Fruit fly (Drosophila melanogaster) whole organism, embryonic: Measurements from ENCODE around the gene CheB93b.
A peak's percentile ranks its signal among the peaks of the same experiment; 100 is the strongest.

ENCODE experiments used
- BtbVII ChIP-seq: fragments of 200-800 bp; sonication (Bioruptor generic); optimal IDR thresholded peaks from 3 replicates; lab custom pipeline; 2017; ENCODE audit warnings: missing biosample characterization, mild to moderate bottlenecking, missing genetic modification characterization
- CG10979 ChIP-seq: fragments of 200-800 bp; sonication (Bioruptor generic); optimal IDR thresholded peaks from 2 replicates; lab custom pipeline; 2018; ENCODE audit warnings: missing biosample characterization, mild to moderate bottlenecking, missing genetic modification characterization, moderate library complexity
- CG15011 ChIP-seq: fragments of 200-800 bp; sonication (Bioruptor generic); optimal IDR thresholded peaks from 3 replicates; lab custom pipeline; 2018; ENCODE audit warnings: missing biosample characterization, mild to moderate bottlenecking, missing genetic modification characterization
- CG15073 ChIP-seq: fragments of 200-800 bp; sonication (Bioruptor generic); optimal IDR thresholded peaks from 2 replicates; lab custom pipeline; 2016; ENCODE audit warnings: missing biosample characterization, missing genetic modification characterization
- CG15696 ChIP-seq: fragments of 200-800 bp; sonication (Bioruptor generic); optimal IDR thresholded peaks from 2 replicates; lab custom pipeline; 2019; ENCODE audit warnings: missing biosample characterization, mild to moderate bottlenecking, missing genetic modification characterization, moderate library complexity
- CG1603 ChIP-seq: fragments of 200-800 bp; sonication (Bioruptor generic); optimal IDR thresholded peaks from 2 replicates; lab custom pipeline; 2019; ENCODE audit warnings: missing biosample characterization, mild to moderate bottlenecking, missing genetic modification characterization, moderate library complexity
- CG16815 ChIP-seq: fragments of 200-800 bp; sonication (Bioruptor generic); optimal IDR thresholded peaks from 3 replicates; lab custom pipeline; 2017; ENCODE audit warnings: missing biosample characterization, mild to moderate bottlenecking, missing genetic modification characterization
- CG17912 ChIP-seq: fragments of 200-800 bp; sonication (Bioruptor generic); optimal IDR thresholded peaks from 2 replicates; lab custom pipeline; 2018; ENCODE audit warnings: missing biosample characterization, mild to moderate bottlenecking, missing genetic modification characterization
- CG18011 ChIP-seq: fragments of 200-800 bp; sonication (Bioruptor generic); optimal IDR thresholded peaks from 2 replicates; lab custom pipeline; 2017; ENCODE audit warnings: missing biosample characterization, missing genetic modification characterization, mild to moderate bottlenecking, moderate library complexity, missing genotype
- CG18476 ChIP-seq: fragments of 200-800 bp; sonication (Bioruptor generic); optimal IDR thresholded peaks from 2 replicates; lab custom pipeline; 2016; ENCODE audit warnings: missing biosample characterization, mild to moderate bottlenecking, missing genetic modification characterization
- CG30431 ChIP-seq: fragments of 200-800 bp; sonication (Bioruptor generic); optimal IDR thresholded peaks from 2 replicates; lab custom pipeline; 2017; ENCODE audit warnings: missing biosample characterization, missing genetic modification characterization
- CG4328 ChIP-seq: fragments of 200-800 bp; sonication (Bioruptor generic); optimal IDR thresholded peaks from 3 replicates; lab custom pipeline; 2017; ENCODE audit warnings: missing biosample characterization, missing genetic modification reagents, missing genetic modification characterization
- CG4404 ChIP-seq: fragments of 200-800 bp; sonication (Bioruptor generic); IDR thresholded peaks from 2 replicates; pipeline ENCODE4 v1.3.6; 2022; ENCODE audit warnings: missing biosample characterization, missing genetic modification characterization
- CG4730 ChIP-seq: fragments of 200-800 bp; sonication (Bioruptor generic); IDR thresholded peaks from 2 replicates; pipeline ENCODE4 v1.3.6; 2022; ENCODE audit warnings: missing biosample characterization, missing genetic modification characterization
- CG5953 ChIP-seq: fragments of 200-800 bp; sonication (Bioruptor generic); IDR thresholded peaks from 2 replicates; pipeline ENCODE4 v1.3.6; 2022; ENCODE audit warnings: missing biosample characterization, missing genetic modification characterization
- CG6791 ChIP-seq: fragments of 200-800 bp; sonication (Bioruptor generic); IDR thresholded peaks from 3 replicates; pipeline ENCODE4 v1.3.6; 2022; ENCODE audit warnings: missing biosample characterization, missing genetic modification characterization; ENCODE audit not compliant: partially characterized antibody
- CG7786 ChIP-seq: fragments of 200-800 bp; sonication (Bioruptor generic); optimal IDR thresholded peaks from 2 replicates; lab custom pipeline; 2016; ENCODE audit warnings: missing biosample characterization, missing genetic modification characterization
- CG7839 ChIP-seq: fragments of 200-800 bp; sonication (Bioruptor generic); optimal IDR thresholded peaks from 3 replicates; lab custom pipeline; 2018; ENCODE audit warnings: missing biosample characterization, mild to moderate bottlenecking, missing genetic modification characterization, moderate library complexity
- CG8388 ChIP-seq: fragments of 200-800 bp; sonication (Bioruptor generic); optimal IDR thresholded peaks from 2 replicates; lab custom pipeline; 2019; ENCODE audit warnings: missing biosample characterization, mild to moderate bottlenecking, missing genetic modification characterization, moderate library complexity
- CG8924 ChIP-seq: fragments of 200-800 bp; optimal IDR thresholded peaks from 3 replicates; lab custom pipeline; 2019; ENCODE audit warnings: missing biosample characterization, mild to moderate bottlenecking, missing genetic modification characterization, moderate library complexity
- CoRest ChIP-seq: fragments of 200-800 bp; sonication (Bioruptor generic); optimal IDR thresholded peaks from 3 replicates; lab custom pipeline; 2018; ENCODE audit warnings: missing biosample characterization, mild to moderate bottlenecking, missing genetic modification characterization, moderate library complexity
- Doc2 ChIP-seq: fragments of 200-800 bp; sonication (Bioruptor generic); IDR thresholded peaks from 2 replicates; pipeline ENCODE4 v1.3.6; 2022; ENCODE audit warnings: missing biosample characterization, missing genetic modification characterization
- Ets97D ChIP-seq: fragments of 200-800 bp; sonication (Bioruptor generic); optimal IDR thresholded peaks from 3 replicates; lab custom pipeline; 2016; ENCODE audit warnings: missing biosample characterization, missing genetic modification characterization
- HmgD ChIP-seq: fragments of 200-800 bp; sonication (Bioruptor generic); optimal IDR thresholded peaks from 3 replicates; lab custom pipeline; 2016; ENCODE audit warnings: missing biosample characterization, missing genetic modification characterization
- Hr3 ChIP-seq: fragments of 200-800 bp; sonication (Bioruptor generic); optimal IDR thresholded peaks from 3 replicates; lab custom pipeline; 2016; ENCODE audit warnings: missing biosample characterization, missing genetic modification characterization
- Optix ChIP-seq: fragments of 200-800 bp; sonication (Bioruptor generic); IDR thresholded peaks from 3 replicates; pipeline ENCODE4 v1.3.6; 2022; ENCODE audit warnings: missing biosample characterization, missing genetic modification characterization
- Side ChIP-seq: fragments of 200-800 bp; sonication (Bioruptor generic); optimal IDR thresholded peaks from 2 replicates; lab custom pipeline; 2016; ENCODE audit warnings: missing biosample characterization, missing genetic modification characterization
- Spps ChIP-seq: fragments of 200-800 bp; sonication (Bioruptor generic); optimal IDR thresholded peaks from 2 replicates; lab custom pipeline; 2018; ENCODE audit warnings: missing biosample characterization, mild to moderate bottlenecking, missing genetic modification characterization
- Trl ChIP-seq, 3 experiments: fragments of >200 bp in 2 of 3; fragments of 200-800 bp in 1 of 3; sonication (Bioruptor generic) in 1 of 3; optimal IDR thresholded peaks; 2 replicates in 1 of 3; 3 replicates in 2 of 3; lab custom pipeline; 2016 to 2017; ENCODE audit warnings: missing biosample characterization in 1 of 3, missing genetic modification characterization in 1 of 3
- ash1 ChIP-seq: fragments of 200-800 bp; sonication (Bioruptor generic); optimal IDR thresholded peaks from 2 replicates; lab custom pipeline; 2018; ENCODE audit warnings: missing biosample characterization, mild to moderate bottlenecking, missing genetic modification characterization
- bsh ChIP-seq, 2 experiments: fragments of 200-800 bp; sonication (Bioruptor generic); optimal IDR thresholded peaks; 2 replicates each; lab custom pipeline; 2017 to 2018; ENCODE audit warnings: mild to moderate bottlenecking in 2 of 2, missing biosample characterization in 2 of 2, missing genetic modification characterization in 2 of 2, moderate library complexity in 1 of 2
- cg ChIP-seq: fragments of 200-800 bp; sonication (Bioruptor generic); optimal IDR thresholded peaks from 3 replicates; lab custom pipeline; 2019; ENCODE audit warnings: missing biosample characterization, mild to moderate bottlenecking, missing genetic modification characterization, moderate library complexity
- chm ChIP-seq: fragments of 200-800 bp; sonication (Bioruptor generic); IDR thresholded peaks from 2 replicates; pipeline ENCODE4 v1.3.6; 2022; ENCODE audit warnings: missing biosample characterization, missing genetic modification characterization
- chn ChIP-seq: fragments of 200-800 bp; sonication (Bioruptor generic); optimal IDR thresholded peaks from 2 replicates; lab custom pipeline; 2016; ENCODE audit warnings: missing biosample characterization, missing genetic modification characterization
- disco-r ChIP-seq: fragments of 200-800 bp; sonication (Bioruptor generic); optimal IDR thresholded peaks from 2 replicates; lab custom pipeline; 2016; ENCODE audit warnings: missing biosample characterization, missing genetic modification characterization
- fd3F ChIP-seq: fragments of 200-800 bp; sonication (Bioruptor generic); optimal IDR thresholded peaks from 2 replicates; lab custom pipeline; 2018; ENCODE audit warnings: missing biosample characterization, mild to moderate bottlenecking, missing genetic modification characterization, moderate library complexity
- fru ChIP-seq: fragments of >200 bp; optimal IDR thresholded peaks from 2 replicates; lab custom pipeline; 2017
- gfzf ChIP-seq: fragments of 200-800 bp; sonication (Bioruptor generic); optimal IDR thresholded peaks from 2 replicates; lab custom pipeline; 2016; ENCODE audit warnings: missing biosample characterization, mild to moderate bottlenecking, missing genetic modification characterization, moderate library complexity
- h ChIP-seq: fragments of >200 bp; optimal IDR thresholded peaks from 2 replicates; lab custom pipeline; 2017
- hb ChIP-seq: fragments of 200-800 bp; sonication (Bioruptor generic); IDR thresholded peaks from 3 replicates; pipeline ENCODE4 v1.3.6; 2022; ENCODE audit warnings: missing biosample characterization, missing genetic modification characterization; ENCODE audit not compliant: partially characterized antibody
- her ChIP-seq: fragments of 200-800 bp; sonication (Bioruptor generic); optimal IDR thresholded peaks from 2 replicates; lab custom pipeline; 2016; ENCODE audit warnings: missing biosample characterization, missing genetic modification characterization
- kay ChIP-seq: fragments of 200-800 bp; sonication (Bioruptor generic); optimal IDR thresholded peaks from 2 replicates; lab custom pipeline; 2016; ENCODE audit warnings: missing biosample characterization, missing genetic modification characterization
- ken ChIP-seq: fragments of 200-800 bp; sonication (Bioruptor generic); IDR thresholded peaks from 3 replicates; pipeline ENCODE4 v1.3.6; 2022; ENCODE audit warnings: missing biosample characterization, missing genetic modification characterization
- lbe ChIP-seq: fragments of 200-800 bp; sonication (Bioruptor generic); optimal IDR thresholded peaks from 2 replicates; lab custom pipeline; 2016; ENCODE audit warnings: missing biosample characterization, mild to moderate bottlenecking, missing genetic modification characterization
- otp ChIP-seq: fragments of 200-800 bp; sonication (Bioruptor generic); IDR thresholded peaks from 3 replicates; pipeline ENCODE4, ENCODE4 v1.3.6; 2022; ENCODE audit warnings: missing biosample characterization, missing genetic modification characterization
- pb ChIP-seq: fragments of 200-800 bp; sonication (Bioruptor generic); optimal IDR thresholded peaks from 3 replicates; lab custom pipeline; 2016; ENCODE audit warnings: missing biosample characterization, missing genetic modification characterization
- pnt ChIP-seq: fragments of 200-800 bp; sonication (Bioruptor generic); optimal IDR thresholded peaks from 3 replicates; lab custom pipeline; 2016; ENCODE audit warnings: missing biosample characterization, missing genetic modification characterization
- seq ChIP-seq: fragments of 200-800 bp; sonication (Bioruptor generic); IDR thresholded peaks from 2 replicates; pipeline ENCODE4 v1.3.6; 2022; ENCODE audit warnings: missing biosample characterization, missing genetic modification characterization
- trem ChIP-seq: fragments of 200-800 bp; optimal IDR thresholded peaks from 3 replicates; lab custom pipeline; 2019; ENCODE audit warnings: missing biosample characterization, mild to moderate bottlenecking, missing genetic modification characterization, moderate library complexity
- twi ChIP-seq: fragments of 200-800 bp; optimal IDR thresholded peaks from 2 replicates; lab custom pipeline; 2019; ENCODE audit warnings: missing biosample characterization, mild to moderate bottlenecking, missing genetic modification characterization, moderate library complexity
- tx ChIP-seq: fragments of 200-800 bp; sonication (Bioruptor generic); optimal IDR thresholded peaks from 2 replicates; lab custom pipeline; 2016; ENCODE audit warnings: missing biosample characterization, missing genetic modification characterization

CheB93b gene

dm6 chr3R:21365262-21365661 is 43.7 kb upstream of the CheB93b start (continued):
- TF ChIP-seq Ets97D (GFP tag; lab: Kevin White, UChicago) = peak; percentile 87
- TF ChIP-seq CG18011 (GFP tag; lab: Kevin White, UChicago) = peak; percentile 82
- peak; percentile 94 for TF ChIP-seq BtbVII (GFP tag; lab: Kevin White, UChicago)
- TF ChIP-seq CG1603 (tag; lab: Kevin White, UChicago) = peak; percentile 79
- TF ChIP-seq Side (GFP tag; lab: Kevin White, UChicago) = peak; percentile 90
- peak; percentile 75 for TF ChIP-seq CG15073 (GFP tag; lab: Kevin White, UChicago)
- peak; percentile 94 for TF ChIP-seq chn (GFP tag; lab: Kevin White, UChicago)
- TF ChIP-seq CG6791 = no peak
- peak; percentile 96 for TF ChIP-seq CG4328
- TF ChIP-seq twi (tag; lab: Kevin White, UChicago) = peak; percentile 94
- TF ChIP-seq CG17912 = peak; percentile 91
- peak; percentile 96 for TF ChIP-seq CG8924 (tag; lab: Kevin White, UChicago)
- TF ChIP-seq cg = no peak
- TF ChIP-seq CG30431 (GFP tag; lab: Kevin White, UChicago) = peak; percentile 92
- no peak for TF ChIP-seq h (lab: Kevin White, UChicago)
- TF ChIP-seq hb (GFP tag; lab: Robert Waterston, UW) = no peak
- no peak for TF ChIP-seq fru
- TF ChIP-seq CG8388 (GFP tag; lab: Kevin White, UChicago) = peak; percentile 90
- peak; percentile 84 for TF ChIP-seq pb (GFP tag; lab: Kevin White, UChicago)
- TF ChIP-seq chm = no peak
- TF ChIP-seq Optix (GFP tag; lab: Robert Waterston, UW) = peak; percentile 80; the same call in 2 of the 3 replicates
- TF ChIP-seq CG4404 = peak; percentile 97
- peak; percentile 92 for TF ChIP-seq lbe (GFP tag; lab: Kevin White, UChicago)
- peak; percentile 85 for TF ChIP-seq Doc2 (GFP tag; lab: Robert Waterston, UW)
- TF ChIP-seq otp (GFP tag; lab: Robert Waterston, UW) = peak; percentile 76; the same call in 2 of the 3 replicates
- TF ChIP-seq CoRest (tag; lab: Kevin White, UChicago) = peak; percentile 98
- TF ChIP-seq gfzf (GFP tag; lab: Kevin White, UChicago) = peak; percentile 41
- peak; percentile 86 to 90 for TF ChIP-seq bsh (GFP tag; optimal IDR thresholded peaks at IDR 0.05; lab: Kevin White, UChicago)
- peak; percentile 94 for TF ChIP-seq pnt (GFP tag; lab: Kevin White, UChicago)
- TF ChIP-seq CG15011 (GFP tag; lab: Kevin White, UChicago) = peak; percentile 90
- peak; percentile 86 for TF ChIP-seq CG10979 (tag; lab: Kevin White, UChicago)
- TF ChIP-seq CG7839 (tag; lab: Kevin White, UChicago) = peak; percentile 97
- TF ChIP-seq CG4730 (GFP tag; lab: Robert Waterston, UW) = peak; percentile 92
- TF ChIP-seq CG16815 (GFP tag; lab: Kevin White, UChicago) = peak; percentile 98
- peak; percentile 89 for TF ChIP-seq CG18476 (GFP tag; lab: Kevin White, UChicago)
- peak; percentile 93 for TF ChIP-seq kay (GFP tag; lab: Kevin White, UChicago)
- TF ChIP-seq CG5953 = peak; percentile 71; the same call in 1 of the 2 replicates
- peak; percentile 85 for TF ChIP-seq disco-r (GFP tag; lab: Kevin White, UChicago)
- TF ChIP-seq ken (GFP tag; lab: Robert Waterston, UW) = peak; percentile 90
- TF ChIP-seq her = peak; percentile 83
- no peak for TF ChIP-seq Trl (optimal IDR thresholded peaks at IDR 0.05; lab: Kevin White, UChicago)
- TF ChIP-seq Trl (GFP tag; optimal IDR thresholded peaks at IDR 0.05; lab: Kevin White, UChicago) = peak; percentile 91
- TF ChIP-seq Spps (tag; lab: Kevin White, UChicago) = peak; percentile 68
- peak; percentile 92 for TF ChIP-seq CG7786
- peak; percentile 92 for TF ChIP-seq trem (tag; lab: Kevin White, UChicago)
- TF ChIP-seq fd3F (GFP tag; lab: Kevin White, UChicago) = peak; percentile 95
- peak; percentile 72 for TF ChIP-seq HmgD (GFP tag; lab: Kevin White, UChicago)
- peak; percentile 91 for TF ChIP-seq tx (GFP tag; lab: Kevin White, UChicago)
- peak; percentile 95 for TF ChIP-seq CG15696 (tag; lab: Kevin White, UChicago)
- peak; percentile 98 for TF ChIP-seq Hr3 (GFP tag; lab: Kevin White, UChicago)
- TF ChIP-seq ash1 (GFP tag; lab: Kevin White, UChicago) = peak; percentile 13
- peak; percentile 95 for TF ChIP-seq seq (GFP tag; lab: Robert Waterston, UW)
